Worm (Caenorhabditis elegans) whole organism, late embryonic: Measurements from ENCODE around the gene K11E4.1.

Experiments used
- K02D7.2 ChIP-seq: sonication (generic microtip); optimal IDR thresholded peaks from 2 replicates; lab custom pipeline; 2017; ENCODE audit warnings: mild to moderate bottlenecking, missing genetic modification characterization, missing compliant biosample characterization
- ama-1 ChIP-seq: fragments of 150-350 bp; optimal IDR thresholded peaks from 2 replicates; lab custom pipeline; 2014
- ceh-18 ChIP-seq: sonication (generic microtip); optimal IDR thresholded peaks from 2 replicates; lab custom pipeline; 2016; ENCODE audit warnings: missing genetic modification characterization, missing compliant biosample characterization
- ceh-19 ChIP-seq: fragments of 200-800 bp; sonication (Bioruptor generic); optimal IDR thresholded peaks from 2 replicates; lab custom pipeline; 2018; ENCODE audit warnings: mild to moderate bottlenecking, missing genetic modification characterization, missing compliant biosample characterization
- ceh-2 ChIP-seq: sonication (generic microtip); optimal IDR thresholded peaks from 2 replicates; lab custom pipeline; 2016; ENCODE audit warnings: missing genotype, missing genetic modification characterization, missing compliant biosample characterization
- ceh-22 ChIP-seq: sonication (generic microtip); optimal IDR thresholded peaks from 2 replicates; lab custom pipeline; 2017; ENCODE audit warnings: missing biosample characterization, missing genetic modification characterization
- ceh-30 ChIP-seq: fragments of 150-350 bp; optimal IDR thresholded peaks from 2 replicates; lab custom pipeline; 2014; ENCODE audit warnings: missing biosample characterization, missing genetic modification characterization
- ceh-31 ChIP-seq: sonication (generic microtip); optimal IDR thresholded peaks from 2 replicates; lab custom pipeline; 2016; ENCODE audit warnings: missing genetic modification characterization, missing compliant biosample characterization
- ceh-34 ChIP-seq: sonication (generic microtip); optimal IDR thresholded peaks from 2 replicates; lab custom pipeline; 2016; ENCODE audit warnings: mild to moderate bottlenecking, missing genetic modification characterization, missing compliant biosample characterization
- ceh-45 ChIP-seq: fragments of 200-800 bp; sonication (Bioruptor generic); IDR thresholded peaks from 2 replicates; pipeline ENCODE4 v1.3.6; 2022; ENCODE audit warnings: missing genetic modification reagents, missing genetic modification characterization, missing compliant biosample characterization
- ceh-48 ChIP-seq: sonication (generic microtip); optimal IDR thresholded peaks from 2 replicates; lab custom pipeline; 2016; ENCODE audit warnings: missing genetic modification characterization, inconsistent platforms, missing compliant biosample characterization
- ceh-6 ChIP-seq: fragments of 200-800 bp; sonication (Bioruptor generic); optimal IDR thresholded peaks from 2 replicates; lab custom pipeline; 2018; ENCODE audit warnings: mild to moderate bottlenecking, missing genetic modification characterization, missing compliant biosample characterization
- ceh-9 ChIP-seq: sonication (generic microtip); optimal IDR thresholded peaks from 2 replicates; lab custom pipeline; 2016; ENCODE audit warnings: mild to moderate bottlenecking, missing genetic modification characterization, inconsistent platforms, missing compliant biosample characterization
- che-1 ChIP-seq: sonication (generic microtip); optimal IDR thresholded peaks from 2 replicates; lab custom pipeline; 2016; ENCODE audit warnings: mild to moderate bottlenecking, missing genetic modification characterization, missing compliant biosample characterization
- dmd-4 ChIP-seq: sonication (generic microtip); optimal IDR thresholded peaks from 2 replicates; lab custom pipeline; 2016; ENCODE audit warnings: borderline replicate concordance, missing genetic modification characterization, missing compliant biosample characterization
- elt-4 ChIP-seq: sonication (generic microtip); optimal IDR thresholded peaks from 2 replicates; lab custom pipeline; 2016; ENCODE audit warnings: missing genetic modification characterization, missing compliant biosample characterization
- ets-4 ChIP-seq: sonication (generic microtip); optimal IDR thresholded peaks from 2 replicates; lab custom pipeline; 2016; ENCODE audit warnings: missing genetic modification characterization, missing compliant biosample characterization
- eyg-1 ChIP-seq: sonication (generic microtip); optimal IDR thresholded peaks from 2 replicates; lab custom pipeline; 2016; ENCODE audit warnings: missing genotype, missing genetic modification characterization, missing compliant biosample characterization
- fax-1 ChIP-seq: sonication (generic microtip); optimal IDR thresholded peaks from 2 replicates; lab custom pipeline; 2016; ENCODE audit warnings: missing genotype, missing genetic modification characterization, missing compliant biosample characterization
- fkh-6 ChIP-seq: sonication (generic microtip); optimal IDR thresholded peaks from 2 replicates; lab custom pipeline; 2016; ENCODE audit warnings: missing genetic modification characterization, missing compliant biosample characterization
- gmeb-2 ChIP-seq: sonication (generic microtip); optimal IDR thresholded peaks from 2 replicates; lab custom pipeline; 2016; ENCODE audit warnings: missing genetic modification characterization, inconsistent platforms, missing compliant biosample characterization
- hlh-30 ChIP-seq: sonication (generic microtip); optimal IDR thresholded peaks from 2 replicates; lab custom pipeline; 2017; ENCODE audit warnings: antibody characterized with exemption, missing genetic modification characterization, missing compliant biosample characterization; ENCODE audit not compliant: insufficient read depth
- hlh-6 ChIP-seq: sonication (generic microtip); optimal IDR thresholded peaks from 2 replicates; lab custom pipeline; 2016; ENCODE audit warnings: missing genotype, missing genetic modification characterization, missing compliant biosample characterization
- hlh-8 ChIP-seq: sonication (generic microtip); optimal IDR thresholded peaks from 2 replicates; lab custom pipeline; 2016; ENCODE audit warnings: missing genotype, missing genetic modification characterization, missing compliant biosample characterization
- lim-6 ChIP-seq: sonication (generic microtip); optimal IDR thresholded peaks from 2 replicates; lab custom pipeline; 2016; ENCODE audit warnings: missing genetic modification characterization, missing compliant biosample characterization
- madf-2 ChIP-seq: sonication (generic microtip); optimal IDR thresholded peaks from 2 replicates; lab custom pipeline; 2017; ENCODE audit warnings: missing genetic modification characterization, missing compliant biosample characterization
- nfya-1 ChIP-seq: sonication (generic microtip); optimal IDR thresholded peaks from 2 replicates; lab custom pipeline; 2017; ENCODE audit warnings: missing genetic modification characterization, mild to moderate bottlenecking, missing compliant biosample characterization, antibody characterized with exemption, moderate library complexity
- nhr-232 ChIP-seq: sonication (generic microtip); optimal IDR thresholded peaks from 2 replicates; lab custom pipeline; 2016; ENCODE audit warnings: missing genetic modification characterization, missing compliant biosample characterization
- npax-4 ChIP-seq: sonication (generic microtip); optimal IDR thresholded peaks from 2 replicates; lab custom pipeline; 2016; ENCODE audit warnings: missing genetic modification characterization, missing compliant biosample characterization
- odd-2 ChIP-seq: sonication (generic microtip); optimal IDR thresholded peaks from 2 replicates; lab custom pipeline; 2017; ENCODE audit warnings: antibody characterized with exemption, mild to moderate bottlenecking, missing genetic modification characterization, missing compliant biosample characterization
- pat-9 ChIP-seq: fragments of 200-800 bp; sonication (Bioruptor generic); optimal IDR thresholded peaks from 2 replicates; lab custom pipeline; 2018; ENCODE audit warnings: mild to moderate bottlenecking, missing genetic modification characterization, moderate library complexity, missing compliant biosample characterization
- pax-1 ChIP-seq: fragments of 150-350 bp; optimal IDR thresholded peaks from 2 replicates; lab custom pipeline; 2014; ENCODE audit warnings: missing biosample characterization, missing genetic modification characterization
- pha-2 ChIP-seq: sonication (generic microtip); optimal IDR thresholded peaks from 2 replicates; lab custom pipeline; 2017; ENCODE audit warnings: mild to moderate bottlenecking, missing genetic modification characterization, missing compliant biosample characterization
- pha-4 ChIP-seq: fragments of 150-350 bp; optimal IDR thresholded peaks from 2 replicates; lab custom pipeline; 2018; ENCODE audit warnings: missing biosample characterization, missing genetic modification reagents, missing genetic modification characterization
- pqm-1 ChIP-seq: sonication (generic microtip); optimal IDR thresholded peaks from 2 replicates; lab custom pipeline; 2016; ENCODE audit warnings: missing genetic modification characterization, missing compliant biosample characterization
- ref-2 ChIP-seq: sonication (generic microtip); optimal IDR thresholded peaks from 2 replicates; lab custom pipeline; 2016; ENCODE audit warnings: missing genetic modification characterization, missing compliant biosample characterization
- sdc-2 ChIP-seq: sonication (generic microtip); optimal IDR thresholded peaks from 2 replicates; lab custom pipeline; 2016; ENCODE audit warnings: missing genotype, missing genetic modification characterization, missing compliant biosample characterization
- sox-4 ChIP-seq: sonication (generic microtip); optimal IDR thresholded peaks from 2 replicates; lab custom pipeline; 2017; ENCODE audit warnings: mild to moderate bottlenecking, missing genetic modification characterization, inconsistent platforms, missing compliant biosample characterization
- syd-9 ChIP-seq: sonication (generic microtip); optimal IDR thresholded peaks from 2 replicates; lab custom pipeline; 2016; ENCODE audit warnings: mild to moderate bottlenecking, missing genetic modification characterization, moderate library complexity, missing compliant biosample characterization
- tbx-2 ChIP-seq: sonication (generic microtip); optimal IDR thresholded peaks from 2 replicates; lab custom pipeline; 2016; ENCODE audit warnings: missing genetic modification characterization, missing compliant biosample characterization
- tbx-7 ChIP-seq: sonication (generic microtip); optimal IDR thresholded peaks from 2 replicates; lab custom pipeline; 2016; ENCODE audit warnings: missing genotype, missing genetic modification characterization, missing compliant biosample characterization
- ttx-3 ChIP-seq: sonication (generic microtip); optimal IDR thresholded peaks from 2 replicates; lab custom pipeline; 2016; ENCODE audit warnings: missing genetic modification reagents, missing genetic modification characterization, missing compliant biosample characterization
- unc-3 ChIP-seq, 2 experiments: fragments of 200-800 bp in 1 of 2; sonication (Bioruptor generic) in 1 of 2; sonication (generic microtip) in 1 of 2; conservative IDR thresholded peaks in 1 of 2; optimal IDR thresholded peaks in 1 of 2; 2 replicates each; pipeline versions ENCODE4 v1.3.6 to Lab custom; 2016 to 2022; ENCODE audit warnings: missing compliant biosample characterization in 2 of 2, missing genetic modification characterization in 2 of 2, missing genetic modification reagents in 1 of 2
- unc-42 ChIP-seq: sonication (generic microtip); optimal IDR thresholded peaks from 2 replicates; lab custom pipeline; 2016; ENCODE audit warnings: missing genotype, missing genetic modification characterization, missing compliant biosample characterization
- unc-55 ChIP-seq: sonication (generic microtip); optimal IDR thresholded peaks from 2 replicates; lab custom pipeline; 2017; ENCODE audit warnings: missing biosample characterization, missing genetic modification reagents, missing genetic modification characterization
- unc-86 ChIP-seq: sonication (generic microtip); optimal IDR thresholded peaks from 2 replicates; lab custom pipeline; 2016; ENCODE audit warnings: missing genetic modification characterization, missing compliant biosample characterization
- zip-5 ChIP-seq: sonication (generic microtip); optimal IDR thresholded peaks from 2 replicates; lab custom pipeline; 2016; ENCODE audit warnings: missing genetic modification characterization, missing compliant biosample characterization

The K11E4.1 gene

DNA sequence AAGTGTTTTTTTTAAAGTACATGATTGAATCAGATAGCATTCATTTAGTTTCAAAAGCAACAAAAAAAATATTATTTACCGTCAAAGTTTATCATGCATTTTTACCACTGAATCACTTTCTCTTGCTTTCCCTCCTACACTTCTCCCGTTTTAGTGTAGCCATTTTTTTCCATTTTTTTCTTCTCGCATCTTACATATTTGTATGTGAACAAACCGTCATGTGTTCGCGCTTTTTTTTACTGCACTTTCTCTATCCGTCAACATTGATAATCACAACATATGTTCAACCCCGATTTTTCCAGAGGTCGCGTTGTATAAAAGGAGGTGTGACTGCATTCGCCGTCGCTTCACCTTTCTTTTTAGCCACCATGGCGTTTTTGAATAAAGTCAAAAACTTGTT, 37.1 kb upstream of the K11E4.1 start, which contains the start of gene gck-4:
TSS of gene gck-4 (plus strand) at position 301 of the 400 bp plus-strand sequence.
- no peak for TF ChIP-seq ceh-19 (GFP tag; lab: Kevin White, UChicago)
- TF ChIP-seq tbx-2 (tag; lab: Kevin White, UChicago), result no peak
- TF ChIP-seq eyg-1 (tag; lab: Kevin White, UChicago), result no peak
- no peak for TF ChIP-seq ceh-2
- TF ChIP-seq ceh-22 (tag; lab: Kevin White, UChicago), result no peak
- no peak for TF ChIP-seq sox-4 (tag; lab: Kevin White, UChicago)
- TF ChIP-seq ttx-3 (tag; lab: Kevin White, UChicago), result no peak
- TF ChIP-seq hlh-8 (tag; lab: Kevin White, UChicago), result no peak
- no peak for TF ChIP-seq madf-2 (tag; lab: Kevin White, UChicago)
- TF ChIP-seq ceh-34 (tag; lab: Kevin White, UChicago), result no peak
- TF ChIP-seq lim-6 (tag; lab: Kevin White, UChicago), result no peak
- TF ChIP-seq npax-4 (tag; lab: Kevin White, UChicago), result no peak
- no peak for TF ChIP-seq ceh-6
- no peak for TF ChIP-seq ceh-48 (tag; lab: Kevin White, UChicago)
- no peak for TF ChIP-seq pqm-1 (tag; lab: Kevin White, UChicago)
- TF ChIP-seq ceh-18 (tag; lab: Kevin White, UChicago), result no peak
- no peak for TF ChIP-seq K02D7.2
- TF ChIP-seq ceh-9 (tag; lab: Kevin White, UChicago), result no peak
- TF ChIP-seq odd-2 (tag; lab: Kevin White, UChicago), result no peak

DNA sequence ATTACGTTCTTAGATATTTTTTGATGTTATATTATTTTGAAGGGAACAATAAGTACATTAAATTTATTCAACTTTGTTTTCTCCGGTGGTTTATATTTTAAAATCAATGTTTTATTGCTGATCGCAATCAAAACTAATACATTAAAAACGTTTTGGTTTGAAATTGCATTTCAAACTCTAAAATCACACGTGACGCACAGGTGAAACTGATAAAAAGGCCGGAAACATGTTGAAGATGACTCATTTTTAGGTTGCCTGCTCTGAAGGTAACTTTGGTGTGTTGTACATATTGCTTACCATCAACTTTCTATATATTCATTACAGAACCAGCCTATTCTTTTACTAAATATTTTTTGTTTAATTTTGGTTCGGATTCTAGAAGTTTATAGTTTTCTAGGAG, 28.2 kb upstream of the K11E4.1 start:
- no peak for TF ChIP-seq ceh-31 (tag; lab: Kevin White, UChicago)
- no peak for TF ChIP-seq fax-1
- TF ChIP-seq pax-1 (tag; lab: Kevin White, UChicago), result no peak
- TF ChIP-seq pha-4 (tag; lab: Kevin White, UChicago), result no peak
- no peak for TF ChIP-seq ceh-45 (GFP tag; lab: Robert Waterston, UW)
- TF ChIP-seq che-1 (tag; lab: Kevin White, UChicago), result no peak
- TF ChIP-seq eyg-1 (tag; lab: Kevin White, UChicago), result no peak
- TF ChIP-seq nfya-1 (tag; lab: Kevin White, UChicago), result no peak

DNA sequence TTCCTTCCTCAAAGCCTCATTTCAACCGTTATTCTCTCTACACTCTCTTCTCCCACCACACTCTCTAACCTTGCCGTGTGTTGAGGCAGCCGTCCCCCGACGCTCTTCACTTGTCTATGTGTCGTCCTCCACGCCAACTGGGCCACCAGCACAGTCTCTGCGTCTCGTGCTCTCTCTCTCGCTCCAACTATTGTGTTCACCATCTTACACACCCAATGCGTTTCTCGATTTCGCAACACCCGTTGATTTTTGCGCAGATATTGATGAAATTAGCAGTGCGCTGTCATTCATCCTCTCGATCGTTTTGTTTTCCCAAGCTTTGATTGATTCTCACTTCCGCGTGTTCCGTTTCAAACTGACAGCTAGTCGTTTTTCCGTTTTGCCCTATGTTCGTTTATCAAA, 26.8 kb upstream of the K11E4.1 start:
- TF ChIP-seq ceh-30 (tag; lab: Kevin White, UChicago) (no peak), syd-9 (tag; lab: Kevin White, UChicago) (peak; percentile 57), tbx-7 (tag; lab: Kevin White, UChicago) (no peak), unc-42 (tag; lab: Kevin White, UChicago) (peak; percentile 53), unc-55 (GFP tag; lab: Kevin White, UChicago) (peak; percentile 95), dmd-4 (tag; lab: Kevin White, UChicago) (no peak), fkh-6 (tag; lab: Kevin White, UChicago) (no peak), elt-4 (tag; lab: Kevin White, UChicago) (no peak), ceh-48 (tag; lab: Kevin White, UChicago) (no peak), ceh-45 (GFP tag; lab: Robert Waterston, UW) (no peak), gmeb-2 (tag; lab: Kevin White, UChicago) (no peak), hlh-6 (tag; lab: Kevin White, UChicago) (peak; percentile 0), ceh-19 (GFP tag; lab: Kevin White, UChicago) (peak; percentile 2), ceh-2 (peak; percentile 39), ets-4 (peak; percentile 10), ceh-31 (tag; lab: Kevin White, UChicago) (peak; percentile 89), hlh-8 (tag; lab: Kevin White, UChicago) (peak; percentile 39), sox-4 (tag; lab: Kevin White, UChicago) (no peak), hlh-30 (tag; lab: Kevin White, UChicago) (peak; percentile 40), ceh-34 (tag; lab: Kevin White, UChicago) (peak; percentile 26), tbx-2 (tag; lab: Kevin White, UChicago) (peak; percentile 61), sdc-2 (peak; percentile 85), zip-5 (no peak), ama-1 (no peak), pqm-1 (tag; lab: Kevin White, UChicago) (no peak), nhr-232 (tag; lab: Kevin White, UChicago) (no peak), unc-86 (no peak), pha-2 (tag; lab: Kevin White, UChicago) (no peak), unc-3 (GFP tag; conservative IDR thresholded peaks at IDR 0.05; lab: Robert Waterston, UW) (no peak), unc-3 (tag; optimal IDR thresholded peaks at IDR 0.05; lab: Kevin White, UChicago) (no peak), nfya-1 (tag; lab: Kevin White, UChicago) (peak; percentile 72), pat-9 (tag; lab: Kevin White, UChicago) (no peak), ceh-6 (no peak), ref-2 (tag; lab: Kevin White, UChicago) (peak; percentile 50), odd-2 (tag; lab: Kevin White, UChicago) (no peak), ceh-18 (tag; lab: Kevin White, UChicago) (peak; percentile 51)
